Worm (Caenorhabditis elegans): ENCODE results near the gene tatn-1.

The tatn-1 gene

ce11 chrX:14746948-14747347 lies 43.9 kb upstream of the tatn-1 start, which contains the start of gene C05G5.2 (continued):
- peak; percentile 95 for TF ChIP-seq mep-1 (tag; optimal IDR thresholded peaks at IDR 0.05)
- TF ChIP-seq unc-62 (GFP tag; optimal IDR thresholded peaks at IDR 0.05): no peak
- peak; percentile 71 for TF ChIP-seq lir-3 (tag; optimal IDR thresholded peaks at IDR 0.05; ENCODE audit: poor library complexity)
- TF ChIP-seq ama-1 (optimal IDR thresholded peaks at IDR 0.05): no peak
- peak; percentile 84 for TF ChIP-seq nhr-90 (tag; optimal IDR thresholded peaks at IDR 0.05; ENCODE audit: poor library complexity)
- peak; percentile 80 for TF ChIP-seq jun-1 (tag; optimal IDR thresholded peaks at IDR 0.05)
- peak; percentile 95 for TF ChIP-seq skn-1 (tag; optimal IDR thresholded peaks at IDR 0.05)
- TF ChIP-seq mab-9 (GFP tag; IDR thresholded peaks at IDR 0.05): no peak
- peak; percentile 64 to 81 (median 72) for TF ChIP-seq dpl-1 (GFP tag; optimal IDR thresholded peaks at IDR 0.05)
- peak; percentile 42 for TF ChIP-seq pag-3 (tag; optimal IDR thresholded peaks at IDR 0.05; ENCODE audit: borderline replicate concordance, insufficient read depth)
- TF ChIP-seq hpl-2 (GFP tag; optimal IDR thresholded peaks at IDR 0.05): peak; percentile 59
- TF ChIP-seq nhr-12 (tag; optimal IDR thresholded peaks at IDR 0.05): no peak
- TF ChIP-seq rnt-1 (tag; optimal IDR thresholded peaks at IDR 0.05): peak; percentile 84
- no peak for TF ChIP-seq sptf-1 (tag; optimal IDR thresholded peaks at IDR 0.05)
- TF ChIP-seq unc-30 (tag; optimal IDR thresholded peaks at IDR 0.05): no peak
- TF ChIP-seq unc-86 (tag; optimal IDR thresholded peaks at IDR 0.05): peak; percentile 77
- TF ChIP-seq zip-4 (GFP tag; optimal IDR thresholded peaks at IDR 0.05): peak; percentile 88
- TF ChIP-seq nhr-71 (tag; optimal IDR thresholded peaks at IDR 0.05): peak; percentile 90
- TF ChIP-seq lin-35 (GFP tag; optimal IDR thresholded peaks at IDR 0.05): peak; percentile 71 to 87
- TF ChIP-seq lsy-2 (tag; optimal IDR thresholded peaks at IDR 0.05): peak; percentile 87 to 90
- TF ChIP-seq unc-130 (tag; optimal IDR thresholded peaks at IDR 0.05): peak; percentile 75
- no peak for TF ChIP-seq hlh-17 (GFP tag; optimal IDR thresholded peaks at IDR 0.05; ENCODE audit: borderline replicate concordance)
- no peak for TF ChIP-seq nhr-11 (tag; optimal IDR thresholded peaks at IDR 0.05)
- TF ChIP-seq unc-98 (GFP tag; IDR thresholded peaks at IDR 0.05): no peak
- peak; percentile 92 for TF ChIP-seq fkh-8 (tag; optimal IDR thresholded peaks at IDR 0.05)
- TF ChIP-seq nhr-20 (tag; optimal IDR thresholded peaks at IDR 0.05): peak; percentile 92
- TF ChIP-seq C34B4.2 (tag; optimal IDR thresholded peaks at IDR 0.05): no peak
- TF ChIP-seq sox-4 (tag; optimal IDR thresholded peaks at IDR 0.05): peak; percentile 5
- peak; percentile 38 for TF ChIP-seq nhr-237 (tag; optimal IDR thresholded peaks at IDR 0.05)
- TF ChIP-seq irx-1 (tag; optimal IDR thresholded peaks at IDR 0.05): peak; percentile 57
- TF ChIP-seq lin-15B (tag; optimal IDR thresholded peaks at IDR 0.05): peak; percentile 50
- TF ChIP-seq efl-1 (optimal IDR thresholded peaks at IDR 0.05): peak; percentile 65 to 78
- peak; percentile 56 to 96 for TF ChIP-seq efl-1 (GFP tag; optimal IDR thresholded peaks at IDR 0.05 in 1 of 2)
- no peak for TF ChIP-seq ets-5 (GFP tag; IDR thresholded peaks at IDR 0.05)
- TF ChIP-seq dsc-1 (tag; optimal IDR thresholded peaks at IDR 0.05): peak; percentile 43
- TF ChIP-seq F16B12.6 (tag; optimal IDR thresholded peaks at IDR 0.05): peak; percentile 71
- no peak for TF ChIP-seq tlp-1 (tag; optimal IDR thresholded peaks at IDR 0.05)
- peak; percentile 95 for TF ChIP-seq C16A3.4 (tag; optimal IDR thresholded peaks at IDR 0.05)
- TF ChIP-seq vab-15 (tag; optimal IDR thresholded peaks at IDR 0.05): peak; percentile 61
- no peak for TF ChIP-seq Y116A8C.19 (tag; optimal IDR thresholded peaks at IDR 0.05; ENCODE audit: borderline replicate concordance)
- TF ChIP-seq nhr-76 (tag; optimal IDR thresholded peaks at IDR 0.05): no peak
- peak; percentile 59 for TF ChIP-seq pax-3 (tag; optimal IDR thresholded peaks at IDR 0.05)
- peak; percentile 71 for TF ChIP-seq elt-2 (tag; optimal IDR thresholded peaks at IDR 0.05)

DNA sequence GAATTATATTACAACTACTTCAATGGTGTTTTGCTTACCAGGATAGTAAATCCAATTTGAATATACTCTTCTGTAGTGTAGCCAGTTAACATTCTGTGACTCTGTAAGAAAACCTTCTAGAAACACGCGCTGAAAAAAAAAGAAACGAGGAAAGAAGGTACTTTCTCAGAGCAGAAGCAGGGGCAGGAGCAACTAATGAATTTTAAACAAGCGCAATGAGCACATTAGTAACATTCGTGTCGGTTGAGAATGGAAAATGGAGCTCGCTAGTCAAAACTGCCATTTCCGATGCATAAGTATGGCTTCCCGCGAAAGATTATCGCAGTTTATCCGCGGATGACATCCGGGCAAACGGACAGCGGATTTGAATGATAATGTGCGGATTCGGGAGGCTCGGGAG lies 38.9 kb upstream of the tatn-1 start, which contains the start of gene C05G5.3:
TSS of gene C05G5.3 (minus strand) at position 101 of the 400 bp plus-strand sequence.
- TF ChIP-seq nhr-84 (tag; optimal IDR thresholded peaks at IDR 0.05) (no peak), ama-1 (optimal IDR thresholded peaks at IDR 0.05) (no peak), nhr-12 (tag; optimal IDR thresholded peaks at IDR 0.05) (no peak), fkh-8 (tag; optimal IDR thresholded peaks at IDR 0.05) (peak; percentile 40), dsc-1 (tag; optimal IDR thresholded peaks at IDR 0.05) (peak; percentile 29), hpl-2 (GFP tag; optimal IDR thresholded peaks at IDR 0.05) (no peak), mab-9 (GFP tag; IDR thresholded peaks at IDR 0.05) (no peak), unc-86 (tag; optimal IDR thresholded peaks at IDR 0.05) (no peak)

All from whole organism, L1 larva.